Worm (Caenorhabditis elegans): Measurements from ENCODE around the gene F11A5.16.

- no peak for TF ChIP-seq him-1 (tag; optimal IDR thresholded peaks at IDR 0.05)
- TF ChIP-seq dao-5 (tag; optimal IDR thresholded peaks at IDR 0.05): no peak
These were observed 48.9 kb downstream of the F11A5.16 start, which contains the start of gene nhr-127 for ce11 chrV:16259684-16260083.
